Fruit fly (Drosophila melanogaster) whole organism, adult: Measurements from ENCODE around the gene CG5214.

Source experiments
- CG11617 ChIP-seq: fragments of 200-800 bp; sonication (Bioruptor generic); optimal IDR thresholded peaks from 2 replicates; lab custom pipeline; 2017; ENCODE audit warnings: mild to moderate bottlenecking, missing biosample characterization, missing genetic modification reagents, missing genetic modification characterization
- CG12768 ChIP-seq: fragments of 200-800 bp; sonication (Bioruptor generic); optimal IDR thresholded peaks from 2 replicates; lab custom pipeline; 2017; ENCODE audit warnings: missing biosample characterization, missing genetic modification characterization, mild to moderate bottlenecking, moderate library complexity, missing genetic modification reagents
- CG14711 ChIP-seq: fragments of 200-800 bp; sonication (Bioruptor generic); optimal IDR thresholded peaks from 2 replicates; lab custom pipeline; 2018; ENCODE audit warnings: missing biosample characterization, mild to moderate bottlenecking, missing genetic modification characterization, moderate library complexity
- CG1620 ChIP-seq: fragments of 200-800 bp; sonication (Bioruptor generic); optimal IDR thresholded peaks from 2 replicates; lab custom pipeline; 2016; ENCODE audit warnings: missing biosample characterization, missing genetic modification characterization
- CG33017 ChIP-seq: fragments of 200-800 bp; sonication (Bioruptor generic); optimal IDR thresholded peaks from 2 replicates; lab custom pipeline; 2018; ENCODE audit warnings: missing biosample characterization, mild to moderate bottlenecking, missing genetic modification characterization, moderate library complexity
- CG5204 ChIP-seq: fragments of 200-800 bp; sonication (Bioruptor generic); optimal IDR thresholded peaks from 2 replicates; lab custom pipeline; 2016; ENCODE audit warnings: missing biosample characterization, missing genetic modification characterization
- CG7045 ChIP-seq: fragments of 200-800 bp; sonication (Bioruptor generic); optimal IDR thresholded peaks from 2 replicates; lab custom pipeline; 2017; ENCODE audit warnings: missing biosample characterization, mild to moderate bottlenecking, missing genetic modification characterization
- CG7101 ChIP-seq: fragments of 200-800 bp; sonication (Bioruptor generic); optimal IDR thresholded peaks from 2 replicates; lab custom pipeline; 2018; ENCODE audit warnings: missing biosample characterization, mild to moderate bottlenecking, missing genetic modification characterization, moderate library complexity
- Clk ChIP-seq: fragments of 200-800 bp; sonication (Bioruptor generic); optimal IDR thresholded peaks from 2 replicates; lab custom pipeline; 2017; ENCODE audit warnings: missing biosample characterization, missing genetic modification characterization
- Crg-1 ChIP-seq: fragments of 200-800 bp; sonication (Bioruptor generic); optimal IDR thresholded peaks from 2 replicates; lab custom pipeline; 2016; ENCODE audit warnings: missing biosample characterization, missing genetic modification characterization
- Hr96 ChIP-seq: fragments of 200-800 bp; sonication (Bioruptor generic); optimal IDR thresholded peaks from 2 replicates; lab custom pipeline; 2016; ENCODE audit warnings: missing biosample characterization, missing genetic modification characterization
- Mnt ChIP-seq: fragments of 200-800 bp; sonication (Bioruptor generic); optimal IDR thresholded peaks from 2 replicates; lab custom pipeline; 2016; ENCODE audit warnings: missing biosample characterization, mild to moderate bottlenecking, missing genetic modification characterization
- bab1 ChIP-seq: fragments of 200-800 bp; sonication (Bioruptor generic); optimal IDR thresholded peaks from 3 replicates; lab custom pipeline; 2019; ENCODE audit warnings: missing biosample characterization, mild to moderate bottlenecking, missing genetic modification characterization, moderate library complexity
- cic ChIP-seq: fragments of 200-800 bp; sonication (Bioruptor generic); optimal IDR thresholded peaks from 2 replicates; lab custom pipeline; 2017; ENCODE audit warnings: missing biosample characterization, mild to moderate bottlenecking, missing genetic modification characterization, moderate library complexity
- cnc ChIP-seq, 2 experiments: fragments of >200 bp; optimal IDR thresholded peaks; 2 replicates each; lab custom pipeline; 2017
- kay ChIP-seq: fragments of 200-800 bp; sonication (Bioruptor generic); peaks from one replicate; lab custom pipeline; 2016; ENCODE audit warnings: missing biosample characterization, missing genetic modification characterization, borderline replicate concordance
- ovo ChIP-seq: fragments of 200-800 bp; sonication (Bioruptor generic); optimal IDR thresholded peaks from 2 replicates; lab custom pipeline; 2016; ENCODE audit warnings: missing biosample characterization, missing genetic modification characterization
- pad ChIP-seq: fragments of 200-800 bp; sonication (Bioruptor generic); optimal IDR thresholded peaks from 3 replicates; lab custom pipeline; 2017; ENCODE audit warnings: missing biosample characterization, missing genetic modification characterization, mild to moderate bottlenecking, moderate library complexity, missing genetic modification reagents
- tj ChIP-seq: fragments of 200-800 bp; sonication (Bioruptor generic); optimal IDR thresholded peaks from 3 replicates; lab custom pipeline; 2017; ENCODE audit warnings: missing biosample characterization, mild to moderate bottlenecking, missing genetic modification characterization, moderate library complexity
- toe ChIP-seq: fragments of 200-800 bp; sonication (Bioruptor generic); optimal IDR thresholded peaks from 2 replicates; lab custom pipeline; 2016; ENCODE audit warnings: missing biosample characterization, missing genetic modification characterization

CG5214 gene

dm6 chr3R:11260966-11261530, 16.9 kb downstream of the CG5214 start:
- TF ChIP-seq CG11617 (GFP tag; lab: Kevin White, UChicago) (no peak), CG7101 (no peak), CG12768 (GFP tag; lab: Kevin White, UChicago) (no peak), tj (GFP tag; lab: Kevin White, UChicago) (no peak), CG7045 (no peak), Crg-1 (no peak), Clk (GFP tag; lab: Kevin White, UChicago) (no peak), CG5204 (GFP tag; lab: Kevin White, UChicago) (no peak), CG14711 (no peak), ovo (no peak), cic (no peak), bab1 (GFP tag; lab: Kevin White, UChicago) (no peak), Hr96 (GFP tag; lab: Kevin White, UChicago) (no peak), kay (GFP tag; lab: Kevin White, UChicago) (no peak), toe (GFP tag; lab: Kevin White, UChicago) (no peak), Mnt (GFP tag; lab: Kevin White, UChicago) (no peak), pad (GFP tag; lab: Kevin White, UChicago) (no peak), cnc (optimal IDR thresholded peaks at IDR 0.05; lab: Kevin White, UChicago) (no peak)

dm6 chr3R:11263579-11263978, 19.5 kb downstream of the CG5214 start:
- TF ChIP-seq CG14711 (no peak), Clk (GFP tag; lab: Kevin White, UChicago) (no peak), Mnt (GFP tag; lab: Kevin White, UChicago) (no peak), CG33017 (tag; lab: Kevin White, UChicago) (no peak), ovo (no peak)

- TF ChIP-seq CG7101, result no peak
- no peak for TF ChIP-seq CG12768 (GFP tag; lab: Kevin White, UChicago)
- TF ChIP-seq Mnt (GFP tag; lab: Kevin White, UChicago), result no peak
- TF ChIP-seq CG14711, result no peak
- no peak for TF ChIP-seq pad (GFP tag; lab: Kevin White, UChicago)
- no peak for TF ChIP-seq bab1 (GFP tag; lab: Kevin White, UChicago)
- no peak for TF ChIP-seq ovo
- no peak for TF ChIP-seq cnc (optimal IDR thresholded peaks at IDR 0.05; lab: Kevin White, UChicago)
- TF ChIP-seq tj (GFP tag; lab: Kevin White, UChicago), result no peak
- no peak for TF ChIP-seq Clk (GFP tag; lab: Kevin White, UChicago)
These were observed 24.9 kb downstream of the CG5214 start for dm6 chr3R:11269013-11269412.

dm6 chr3R:11270574-11270973, 26.5 kb downstream of the CG5214 start:
- no peak for TF ChIP-seq toe (GFP tag; lab: Kevin White, UChicago)
- no peak for TF ChIP-seq CG11617 (GFP tag; lab: Kevin White, UChicago)
- no peak for TF ChIP-seq Hr96 (GFP tag; lab: Kevin White, UChicago)
- TF ChIP-seq cnc (optimal IDR thresholded peaks at IDR 0.05; lab: Kevin White, UChicago), result no peak
- TF ChIP-seq kay (GFP tag; lab: Kevin White, UChicago), result no peak

dm6 chr3R:11272667-11273066, 28.6 kb downstream of the CG5214 start:
- TF ChIP-seq pad (GFP tag; lab: Kevin White, UChicago), result no peak

dm6 chr3R:11281887-11282286, 37.8 kb downstream of the CG5214 start:
- TF ChIP-seq Hr96 (GFP tag; lab: Kevin White, UChicago), result no peak
- no peak for TF ChIP-seq CG14711
- no peak for TF ChIP-seq bab1 (GFP tag; lab: Kevin White, UChicago)
- no peak for TF ChIP-seq cic
- TF ChIP-seq pad (GFP tag; lab: Kevin White, UChicago), result peak; percentile 30
- no peak for TF ChIP-seq kay (GFP tag; lab: Kevin White, UChicago)
- no peak for TF ChIP-seq CG11617 (GFP tag; lab: Kevin White, UChicago)
- TF ChIP-seq Mnt (GFP tag; lab: Kevin White, UChicago), result no peak

- TF ChIP-seq Crg-1, result no peak
- no peak for TF ChIP-seq CG1620 (GFP tag; lab: Kevin White, UChicago)
- TF ChIP-seq pad (GFP tag; lab: Kevin White, UChicago), result no peak
- TF ChIP-seq Hr96 (GFP tag; lab: Kevin White, UChicago), result no peak
- TF ChIP-seq kay (GFP tag; lab: Kevin White, UChicago), result no peak
- no peak for TF ChIP-seq CG11617 (GFP tag; lab: Kevin White, UChicago)
- no peak for TF ChIP-seq tj (GFP tag; lab: Kevin White, UChicago)
- no peak for TF ChIP-seq CG14711
- TF ChIP-seq cic, result no peak
- TF ChIP-seq Clk (GFP tag; lab: Kevin White, UChicago), result no peak
- no peak for TF ChIP-seq CG5204 (GFP tag; lab: Kevin White, UChicago)
- TF ChIP-seq bab1 (GFP tag; lab: Kevin White, UChicago), result no peak
These were observed 42.8 kb downstream of the CG5214 start for dm6 chr3R:11286948-11287347.
